Fruit fly (Drosophila melanogaster) whole organism, prepupa: Measurements from ENCODE around the gene CG15258.

Experiments
- Blimp-1 ChIP-seq: fragments of 200-800 bp; sonication (Bioruptor generic); optimal IDR thresholded peaks from 3 replicates; lab custom pipeline; 2017; ENCODE audit warnings: missing biosample characterization, missing genetic modification characterization, mild to moderate bottlenecking, moderate library complexity, missing genetic modification reagents
- CG10631 ChIP-seq: fragments of 200-800 bp; sonication (Bioruptor generic); optimal IDR thresholded peaks from 2 replicates; lab custom pipeline; 2016; ENCODE audit warnings: missing biosample characterization, missing genetic modification characterization
- CG10669 ChIP-seq: fragments of 200-800 bp; sonication (Bioruptor generic); optimal IDR thresholded peaks from 3 replicates; lab custom pipeline; 2018; ENCODE audit warnings: missing biosample characterization, mild to moderate bottlenecking, missing genetic modification characterization, moderate library complexity
- CG11294 ChIP-seq: fragments of 200-800 bp; sonication (Bioruptor generic); IDR thresholded peaks from 2 replicates; pipeline ENCODE4 v1.3.6; 2022; ENCODE audit warnings: missing biosample characterization, missing genetic modification characterization
- CG15336 ChIP-seq: fragments of 200-800 bp; sonication (Bioruptor generic); IDR thresholded peaks from 2 replicates; pipeline ENCODE4 v1.3.6; 2022; ENCODE audit warnings: missing biosample characterization, missing genetic modification characterization
- CG16779 ChIP-seq: fragments of 200-800 bp; sonication (Bioruptor generic); optimal IDR thresholded peaks from 3 replicates; lab custom pipeline; 2017; ENCODE audit warnings: missing biosample characterization, mild to moderate bottlenecking, missing genetic modification characterization
- CG3032 ChIP-seq: fragments of 200-800 bp; optimal IDR thresholded peaks from 2 replicates; lab custom pipeline; 2019; ENCODE audit warnings: missing biosample characterization, mild to moderate bottlenecking, missing genetic modification characterization, moderate library complexity
- CG32006 ChIP-seq: fragments of 200-800 bp; sonication (Bioruptor generic); optimal IDR thresholded peaks from 3 replicates; lab custom pipeline; 2017; ENCODE audit warnings: missing biosample characterization, mild to moderate bottlenecking, missing genetic modification characterization
- CG34406 ChIP-seq: fragments of 200-800 bp; sonication (Bioruptor generic); optimal IDR thresholded peaks from 3 replicates; lab custom pipeline; 2016; ENCODE audit warnings: missing biosample characterization, missing genetic modification characterization
- CG3919 ChIP-seq: fragments of 200-800 bp; sonication (Bioruptor generic); optimal IDR thresholded peaks from 3 replicates; lab custom pipeline; 2016; ENCODE audit warnings: missing biosample characterization, missing genetic modification characterization
- CG4318 ChIP-seq: fragments of 200-800 bp; sonication (Bioruptor generic); optimal IDR thresholded peaks from 3 replicates; lab custom pipeline; 2017; ENCODE audit warnings: missing biosample characterization, mild to moderate bottlenecking, missing genetic modification characterization
- CG6163 ChIP-seq: fragments of 200-800 bp; sonication (Bioruptor generic); IDR thresholded peaks from 3 replicates; pipeline ENCODE4 v1.3.6; 2022; ENCODE audit warnings: missing biosample characterization, missing genetic modification characterization
- CG6792 ChIP-seq: fragments of 200-800 bp; sonication (Bioruptor generic); optimal IDR thresholded peaks from 3 replicates; lab custom pipeline; 2016; ENCODE audit warnings: missing biosample characterization, missing genetic modification characterization
- CG6854 ChIP-seq: fragments of 200-800 bp; sonication (Bioruptor generic); optimal IDR thresholded peaks from 2 replicates; lab custom pipeline; 2017; ENCODE audit warnings: missing biosample characterization, mild to moderate bottlenecking, missing genetic modification characterization
- CG7368 ChIP-seq: fragments of 200-800 bp; sonication (Bioruptor generic); optimal IDR thresholded peaks from 3 replicates; lab custom pipeline; 2016; ENCODE audit warnings: missing biosample characterization, missing genetic modification characterization
- CG8119 ChIP-seq: fragments of 200-800 bp; sonication (Bioruptor generic); IDR thresholded peaks from 3 replicates; pipeline ENCODE4 v1.3.6; 2022; ENCODE audit warnings: missing biosample characterization, missing genetic modification characterization
- CG8632 ChIP-seq: fragments of 200-800 bp; sonication (Bioruptor generic); optimal IDR thresholded peaks from 3 replicates; lab custom pipeline; 2016; ENCODE audit warnings: missing biosample characterization, missing genetic modification characterization
- Eip78C ChIP-seq: fragments of 200-800 bp; sonication (Bioruptor generic); peaks from one replicate; lab custom pipeline; 2016; ENCODE audit warnings: missing biosample characterization, missing genetic modification characterization
- Ets21C ChIP-seq: fragments of 200-800 bp; sonication (Bioruptor generic); optimal IDR thresholded peaks from 3 replicates; lab custom pipeline; 2016; ENCODE audit warnings: missing biosample characterization, missing genetic modification characterization
- Hr39 ChIP-seq: fragments of 200-800 bp; sonication (Bioruptor generic); optimal IDR thresholded peaks from 2 replicates; lab custom pipeline; 2016; ENCODE audit warnings: missing biosample characterization, missing genetic modification characterization
- Hr4 ChIP-seq: fragments of 200-800 bp; sonication (Bioruptor generic); optimal IDR thresholded peaks from 3 replicates; lab custom pipeline; 2016; ENCODE audit warnings: missing biosample characterization, missing genetic modification characterization
- OdsH ChIP-seq: fragments of 200-800 bp; sonication (Bioruptor generic); optimal IDR thresholded peaks from 3 replicates; lab custom pipeline; 2016; ENCODE audit warnings: missing biosample characterization, missing genetic modification characterization
- Smox ChIP-seq: fragments of 200-800 bp; sonication (Bioruptor generic); optimal IDR thresholded peaks from 3 replicates; lab custom pipeline; 2016; ENCODE audit warnings: missing biosample characterization, missing genetic modification characterization
- Sox102F ChIP-seq: fragments of 200-800 bp; sonication (Bioruptor generic); optimal IDR thresholded peaks from 2 replicates; lab custom pipeline; 2016; ENCODE audit warnings: missing biosample characterization, mild to moderate bottlenecking, missing genetic modification characterization
- Sox15 ChIP-seq: fragments of 200-800 bp; sonication (Bioruptor generic); optimal IDR thresholded peaks from 3 replicates; lab custom pipeline; 2016; ENCODE audit warnings: missing biosample characterization, missing genetic modification characterization
- achi ChIP-seq: fragments of 200-800 bp; sonication (Bioruptor generic); optimal IDR thresholded peaks from 3 replicates; lab custom pipeline; 2016; ENCODE audit warnings: missing biosample characterization, missing genetic modification characterization
- dac ChIP-seq: fragments of 200-800 bp; sonication (Bioruptor generic); optimal IDR thresholded peaks from 2 replicates; lab custom pipeline; 2017; ENCODE audit warnings: missing biosample characterization, mild to moderate bottlenecking, missing genetic modification characterization
- dsx ChIP-seq: fragments of 200-800 bp; optimal IDR thresholded peaks from 3 replicates; lab custom pipeline; 2019; ENCODE audit warnings: missing biosample characterization, mild to moderate bottlenecking, missing genetic modification characterization, moderate library complexity; ENCODE audit not compliant: poor library complexity, severe bottlenecking
- eg ChIP-seq: fragments of 200-800 bp; sonication (Bioruptor generic); IDR thresholded peaks from 3 replicates; pipeline ENCODE4 v1.3.6; 2022; ENCODE audit warnings: missing biosample characterization, missing genetic modification characterization
- fd59A ChIP-seq: fragments of 200-800 bp; sonication (Bioruptor generic); optimal IDR thresholded peaks from 2 replicates; lab custom pipeline; 2017; ENCODE audit warnings: missing biosample characterization, mild to moderate bottlenecking, missing genetic modification characterization, missing genetic modification reagents
- fd85E ChIP-seq: fragments of 200-800 bp; sonication (Bioruptor generic); optimal IDR thresholded peaks from 3 replicates; lab custom pipeline; 2016; ENCODE audit warnings: missing biosample characterization, missing genetic modification characterization
- lz ChIP-seq: fragments of 200-800 bp; sonication (Bioruptor generic); optimal IDR thresholded peaks from 3 replicates; lab custom pipeline; 2016; ENCODE audit warnings: missing biosample characterization, missing genetic modification characterization
- net ChIP-seq: fragments of 200-800 bp; sonication (Bioruptor generic); optimal IDR thresholded peaks from 3 replicates; lab custom pipeline; 2016; ENCODE audit warnings: missing biosample characterization, missing genetic modification characterization
- pdm3 ChIP-seq: fragments of 200-800 bp; sonication (Bioruptor generic); optimal IDR thresholded peaks from 3 replicates; lab custom pipeline; 2016; ENCODE audit warnings: missing biosample characterization, missing genetic modification characterization
- salr ChIP-seq, 2 experiments: fragments of 200-800 bp; sonication (Bioruptor generic); optimal IDR thresholded peaks; 3 replicates each; lab custom pipeline; 2016 to 2018; ENCODE audit warnings: missing biosample characterization in 2 of 2, missing genetic modification characterization in 2 of 2, mild to moderate bottlenecking in 1 of 2
- vri ChIP-seq: fragments of 200-800 bp; sonication (Bioruptor generic); optimal IDR thresholded peaks from 3 replicates; lab custom pipeline; 2016; ENCODE audit warnings: missing biosample characterization, mild to moderate bottlenecking, missing genetic modification characterization

Gene CG15258

DNA sequence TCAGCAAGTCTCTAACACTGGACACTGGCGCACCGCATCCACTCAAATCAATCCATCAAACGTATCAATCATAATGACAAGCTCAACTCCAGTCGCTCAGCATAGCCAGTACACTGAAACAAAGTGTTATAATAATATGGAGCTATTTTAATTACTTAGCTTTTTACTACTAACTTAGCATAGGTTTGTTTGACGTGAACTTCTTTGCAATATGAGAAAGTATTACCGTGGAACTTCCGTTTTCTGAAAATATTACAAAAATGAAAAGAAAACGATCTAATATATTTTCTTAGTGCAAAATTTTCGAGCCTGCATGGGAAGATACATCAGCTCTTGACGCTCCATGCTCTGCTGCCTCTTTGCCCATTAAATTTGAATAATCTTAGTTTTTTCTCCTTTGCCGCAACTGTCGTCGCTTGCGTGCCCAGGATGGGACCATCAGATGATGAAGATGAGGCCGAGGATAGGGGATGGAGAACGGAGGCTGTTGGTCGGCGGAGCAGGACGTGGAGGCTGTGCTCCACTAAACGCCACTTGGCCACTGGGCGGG lies 21.7 kb upstream of the CG15258 start:
- peak; percentile 71 for TF ChIP-seq CG15336 (GFP tag; lab: Robert Waterston, UW)
- TF ChIP-seq CG3919, result peak; percentile 24
- TF ChIP-seq CG6163 (GFP tag; lab: Robert Waterston, UW), result peak; percentile 9; the same call in 1 of the 3 replicates
- TF ChIP-seq salr (GFP tag; optimal IDR thresholded peaks at IDR 0.05; lab: Kevin White, UChicago), result peak in 1 of 2 experiments; percentile 21
- peak; percentile 44; the same call in 1 of the 3 replicates for TF ChIP-seq eg (GFP tag; lab: Robert Waterston, UW)
- TF ChIP-seq OdsH (GFP tag; lab: Kevin White, UChicago), result peak; percentile 2
- TF ChIP-seq CG32006 (GFP tag; lab: Kevin White, UChicago), result peak; percentile 50
- TF ChIP-seq Eip78C, result peak; percentile 43
- peak; percentile 17 for TF ChIP-seq CG4318 (GFP tag; lab: Kevin White, UChicago)
- TF ChIP-seq achi (GFP tag; lab: Kevin White, UChicago), result peak; percentile 19
- no peak for TF ChIP-seq CG6854 (GFP tag; lab: Kevin White, UChicago)
- no peak for TF ChIP-seq CG11294 (GFP tag; lab: Robert Waterston, UW)
- TF ChIP-seq vri (GFP tag; lab: Kevin White, UChicago), result no peak
- peak; percentile 18 for TF ChIP-seq CG10631 (GFP tag; lab: Kevin White, UChicago)
- TF ChIP-seq Blimp-1 (GFP tag; lab: Kevin White, UChicago), result no peak
- peak; percentile 40 for TF ChIP-seq Hr4 (GFP tag; lab: Kevin White, UChicago)
- TF ChIP-seq CG8119 (GFP tag; lab: Robert Waterston, UW), result peak; percentile 69
- TF ChIP-seq Hr39 (GFP tag; lab: Kevin White, UChicago), result no peak

DNA sequence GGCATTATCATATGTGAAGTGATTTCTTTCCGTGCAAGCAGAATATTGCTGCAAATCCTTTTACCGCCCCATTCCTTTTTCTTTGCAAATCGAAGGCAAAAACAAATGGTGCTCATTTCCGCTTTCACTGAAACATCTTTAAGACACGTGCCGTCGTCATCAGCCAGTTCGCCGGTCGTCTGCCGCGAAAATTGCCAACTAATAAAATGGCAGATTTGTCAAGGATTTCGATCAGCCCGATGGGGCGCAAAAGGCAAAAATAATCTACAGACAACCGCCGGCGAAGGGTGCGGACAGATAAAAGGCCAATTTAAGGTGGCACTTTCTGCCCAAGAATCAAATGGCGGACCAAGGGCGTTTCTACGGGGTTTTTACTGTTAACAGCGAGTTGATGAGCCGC lies 10.5 kb upstream of the CG15258 start:
- TF ChIP-seq fd85E (GFP tag; lab: Kevin White, UChicago) (no peak), fd59A (GFP tag; lab: Kevin White, UChicago) (no peak), CG3032 (tag; lab: Kevin White, UChicago) (no peak), dsx (GFP tag; lab: Kevin White, UChicago) (no peak), dac (GFP tag; lab: Kevin White, UChicago) (no peak), pdm3 (GFP tag; lab: Kevin White, UChicago) (no peak), OdsH (GFP tag; lab: Kevin White, UChicago) (no peak), net (GFP tag; lab: Kevin White, UChicago) (no peak), CG7368 (no peak)
- TF ChIP-seq, all 60 proteins: peak for 0

DNA sequence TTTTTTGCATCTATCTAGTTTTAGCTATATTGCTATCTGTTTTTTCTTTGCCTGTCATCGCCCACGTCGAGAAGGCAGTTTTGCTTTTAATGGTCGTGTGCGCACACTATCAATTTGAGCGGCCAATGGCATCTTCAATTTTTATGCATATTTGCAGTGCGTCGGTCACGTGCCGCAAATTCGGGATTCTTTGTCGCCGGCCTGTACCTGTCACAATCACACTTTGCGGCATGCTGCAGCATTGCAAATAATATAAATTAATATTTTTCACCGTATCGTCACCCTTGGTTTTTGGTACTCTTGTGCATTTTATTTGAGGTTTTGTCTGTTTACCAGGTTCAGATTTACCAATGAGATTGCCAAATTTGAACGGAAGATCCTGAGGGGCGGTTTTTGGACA lies 9.8 kb upstream of the CG15258 start:
- no peak for TF ChIP-seq CG6792 (GFP tag; lab: Kevin White, UChicago)
- TF ChIP-seq CG10669 (GFP tag; lab: Kevin White, UChicago), result no peak
- no peak for TF ChIP-seq lz (GFP tag; lab: Kevin White, UChicago)
- no peak for TF ChIP-seq net (GFP tag; lab: Kevin White, UChicago)
- TF ChIP-seq Sox15 (GFP tag; lab: Kevin White, UChicago), result no peak
- no peak for TF ChIP-seq achi (GFP tag; lab: Kevin White, UChicago)
- no peak for TF ChIP-seq CG16779 (tag; lab: Kevin White, UChicago)
- TF ChIP-seq CG34406 (GFP tag; lab: Kevin White, UChicago), result no peak
- TF ChIP-seq Sox102F, result no peak
- no peak for TF ChIP-seq Ets21C (GFP tag; lab: Kevin White, UChicago)
- no peak for TF ChIP-seq salr (GFP tag; optimal IDR thresholded peaks at IDR 0.05; lab: Kevin White, UChicago)
- no peak for TF ChIP-seq CG15336 (GFP tag; lab: Robert Waterston, UW)
- no peak for TF ChIP-seq Smox (GFP tag; lab: Kevin White, UChicago)
- no peak for TF ChIP-seq CG7368
- TF ChIP-seq CG8632, result no peak
